Fruit fly (Drosophila melanogaster): ENCODE measurements around the gene inaF-C.
A peak's percentile ranks its signal among the peaks of the same experiment; 100 is the strongest.

The inaF-C gene

dm6 chrX:11723946-11724345 lies 7.6 kb downstream of the inaF-C start, which contains the start of gene CG15221:
Gene CG15221 (plus strand): TSS chrX:11724246.
- TF ChIP-seq Bgb (GFP tag; IDR thresholded peaks at IDR 0.05; ENCODE audit: partially characterized antibody), result no peak
- TF ChIP-seq crp (GFP tag; optimal IDR thresholded peaks at IDR 0.05), result no peak
- no peak for TF ChIP-seq Camta (GFP tag; optimal IDR thresholded peaks at IDR 0.05)
- no peak for TF ChIP-seq CG11456 (GFP tag; IDR thresholded peaks at IDR 0.05)
- TF ChIP-seq CG8089 (GFP tag; optimal IDR thresholded peaks at IDR 0.05), result no peak
- TF ChIP-seq Bdp1 (GFP tag; optimal IDR thresholded peaks at IDR 0.05), result no peak
- no peak for TF ChIP-seq chm (GFP tag; IDR thresholded peaks at IDR 0.05)
- TF ChIP-seq CG3847 (GFP tag; IDR thresholded peaks at IDR 0.05), result no peak
- no peak for TF ChIP-seq tgo (GFP tag; IDR thresholded peaks at IDR 0.05)
- no peak for TF ChIP-seq CG16863 (GFP tag; optimal IDR thresholded peaks at IDR 0.05)
- TF ChIP-seq CG1602 (GFP tag; optimal IDR thresholded peaks at IDR 0.05), result no peak

- TF ChIP-seq Camta (GFP tag; optimal IDR thresholded peaks at IDR 0.05) (peak; percentile 52), HLH4C (GFP tag; IDR thresholded peaks at IDR 0.05; ENCODE audit: partially characterized antibody) (peak; percentile 83), CG14014 (GFP tag; IDR thresholded peaks at IDR 0.05) (0 out of 2 replicates have a peak, but pooled peaks have one; percentile 39), gro (GFP tag; optimal IDR thresholded peaks at IDR 0.05) (peak; percentile 71), CG33213 (GFP tag; optimal IDR thresholded peaks at IDR 0.05) (peak; percentile 17), Asciz (GFP tag; optimal IDR thresholded peaks at IDR 0.05) (no peak), pnt (GFP tag; optimal IDR thresholded peaks at IDR 0.05) (peak; percentile 21), ab (GFP tag; optimal IDR thresholded peaks at IDR 0.05) (no peak), CG7556 (GFP tag; optimal IDR thresholded peaks at IDR 0.05) (peak; percentile 23), vnd (GFP tag; IDR thresholded peaks at IDR 0.05; ENCODE audit: partially characterized antibody) (peak; percentile 78), CG17186 (GFP tag; optimal IDR thresholded peaks at IDR 0.05) (no peak), CG12219 (GFP tag; optimal IDR thresholded peaks at IDR 0.05) (peak; percentile 18), mld (GFP tag; IDR thresholded peaks at IDR 0.05; ENCODE audit: partially characterized antibody) (0 out of 3 replicates have a peak, but pooled peaks have one; percentile 57), CG4730 (GFP tag; IDR thresholded peaks at IDR 0.05) (no peak), amos (GFP tag; IDR thresholded peaks at IDR 0.05; ENCODE audit: partially characterized antibody) (peak; percentile 83), eyg (GFP tag; optimal IDR thresholded peaks at IDR 0.05) (peak; percentile 5), CG6175 (GFP tag; IDR thresholded peaks at IDR 0.05) (no peak), CG11085 (GFP tag; IDR thresholded peaks at IDR 0.05) (no peak), CG12299 (tag; optimal IDR thresholded peaks at IDR 0.05) (no peak), Hsf (GFP tag; optimal IDR thresholded peaks at IDR 0.05) (peak; percentile 54), bcd (GFP tag; optimal IDR thresholded peaks at IDR 0.05) (peak; percentile 20), CG7271 (tag; optimal IDR thresholded peaks at IDR 0.05) (no peak), CG6654 (GFP tag; optimal IDR thresholded peaks at IDR 0.05) (no peak), gcm2 (GFP tag; optimal IDR thresholded peaks at IDR 0.05) (peak; percentile 21), pzg (GFP tag; optimal IDR thresholded peaks at IDR 0.05) (peak; percentile 72), HLH54F (GFP tag; optimal IDR thresholded peaks at IDR 0.05) (peak; percentile 61), CG10321 (GFP tag; IDR thresholded peaks at IDR 0.05) (no peak), pum (GFP tag; optimal IDR thresholded peaks at IDR 0.05) (peak; percentile 55), zf30C (GFP tag; optimal IDR thresholded peaks at IDR 0.05) (no peak), salm (tag; optimal IDR thresholded peaks at IDR 0.05) (no peak), CG10979 (tag; optimal IDR thresholded peaks at IDR 0.05) (peak; percentile 63), al (GFP tag; IDR thresholded peaks at IDR 0.05) (peak; percentile 24; the same call in 1 of the 2 replicates), Myb (GFP tag; optimal IDR thresholded peaks at IDR 0.05) (peak; percentile 61), da (GFP tag; optimal IDR thresholded peaks at IDR 0.05) (no peak), Bteb2 (GFP tag; optimal IDR thresholded peaks at IDR 0.05) (peak; percentile 6), Ptx1 (GFP tag; IDR thresholded peaks at IDR 0.05) (peak; percentile 62), HmgZ (tag; optimal IDR thresholded peaks at IDR 0.05) (peak; percentile 61), CG42726 (GFP tag; IDR thresholded peaks at IDR 0.05; ENCODE audit: partially characterized antibody) (peak; percentile 75), kni (GFP tag; optimal IDR thresholded peaks at IDR 0.05) (no peak), tio (GFP tag; optimal IDR thresholded peaks at IDR 0.05) (no peak)
Observed at dm6 chrX:11720138-11720537, 11.4 kb downstream of the inaF-C start, which contains the start of gene Tango10. Gene Tango10 (plus strand): TSS chrX:11720245.
